Worm (Caenorhabditis elegans): Measurements from ENCODE around the gene cki-2.

ce11 chrII:7832054-7832453 is 15.8 kb downstream of the cki-2 start, which contains the start of gene T09A5.14:
- no peak for TF ChIP-seq snpc-1.2 (GFP tag; IDR thresholded peaks at IDR 0.05)
- TF ChIP-seq skn-1 (tag; optimal IDR thresholded peaks at IDR 0.05): no peak
- no peak for TF ChIP-seq daf-12 (tag; optimal IDR thresholded peaks at IDR 0.05)
- TF ChIP-seq nhr-77 (tag; optimal IDR thresholded peaks at IDR 0.05): no peak
- no peak for TF ChIP-seq lin-13 (GFP tag; optimal IDR thresholded peaks at IDR 0.05)
- TF ChIP-seq tag-97 (GFP tag; IDR thresholded peaks at IDR 0.05): no peak
- TF ChIP-seq nhr-10 (tag; optimal IDR thresholded peaks at IDR 0.05): no peak
- TF ChIP-seq ztf-11 (tag; optimal IDR thresholded peaks at IDR 0.05): no peak
- TF ChIP-seq nhr-25 (tag; optimal IDR thresholded peaks at IDR 0.05; ENCODE audit: borderline replicate concordance, insufficient read depth): no peak
- no peak for TF ChIP-seq F10B5.3 (tag; optimal IDR thresholded peaks at IDR 0.05)
- TF ChIP-seq zag-1 (tag; optimal IDR thresholded peaks at IDR 0.05): no peak
- no peak for TF ChIP-seq lir-3 (tag; optimal IDR thresholded peaks at IDR 0.05)
- no peak for TF ChIP-seq T20F7.1 (GFP tag; optimal IDR thresholded peaks at IDR 0.05)
